Worm (Caenorhabditis elegans) whole organism, mixed stage, embryonic: Measurements from ENCODE around the gene F53C3.3.

Source experiments
- bed-3 ChIP-seq: fragments of 200-800 bp; sonication (Bioruptor generic); optimal IDR thresholded peaks from 3 replicates; lab custom pipeline; 2018; ENCODE audit warnings: mild to moderate bottlenecking, missing genetic modification characterization, moderate library complexity, missing compliant biosample characterization
- elt-3 ChIP-seq: fragments of 150-350 bp; optimal IDR thresholded peaks from 2 replicates; lab custom pipeline; 2014; ENCODE audit warnings: missing biosample characterization, missing genetic modification characterization
- lin-13 ChIP-seq: fragments of 150-350 bp; optimal IDR thresholded peaks from 2 replicates; lab custom pipeline; 2014; ENCODE audit warnings: missing biosample characterization, missing genetic modification characterization
- nhr-12 ChIP-seq: fragments of 150-350 bp; optimal IDR thresholded peaks from 2 replicates; lab custom pipeline; 2014; ENCODE audit warnings: missing biosample characterization, missing genetic modification characterization
- nhr-237 ChIP-seq: fragments of 150-350 bp; optimal IDR thresholded peaks from 2 replicates; lab custom pipeline; 2014; ENCODE audit warnings: missing biosample characterization, missing genetic modification characterization
- nhr-28 ChIP-seq: fragments of 150-350 bp; optimal IDR thresholded peaks from 2 replicates; lab custom pipeline; 2014; ENCODE audit warnings: missing biosample characterization, missing genetic modification characterization
- nhr-76 ChIP-seq: sonication (generic microtip); optimal IDR thresholded peaks from 2 replicates; lab custom pipeline; 2017; ENCODE audit warnings: missing biosample characterization, missing genetic modification characterization
- pha-4 ChIP-seq: fragments of 150-350 bp; optimal IDR thresholded peaks from 2 replicates; lab custom pipeline; 2018; ENCODE audit warnings: missing biosample characterization, missing genetic modification reagents, missing genetic modification characterization
- snpc-4 ChIP-seq: fragments of 150-350 bp; optimal IDR thresholded peaks from 2 replicates; lab custom pipeline; 2014; ENCODE audit warnings: missing biosample characterization, missing genetic modification characterization
- sptf-1 ChIP-seq: sonication (generic microtip); optimal IDR thresholded peaks from 2 replicates; lab custom pipeline; 2017; ENCODE audit warnings: mild to moderate bottlenecking, missing genetic modification characterization, moderate library complexity, missing compliant biosample characterization
- unc-120 ChIP-seq: sonication (generic microtip); optimal IDR thresholded peaks from 2 replicates; lab custom pipeline; 2017; ENCODE audit warnings: missing genetic modification characterization, missing compliant biosample characterization; ENCODE audit not compliant: poor library complexity, severe bottlenecking
- unc-39 ChIP-seq: fragments of 150-350 bp; optimal IDR thresholded peaks from 2 replicates; lab custom pipeline; 2014; ENCODE audit warnings: missing biosample characterization, missing genetic modification characterization
- unc-62 ChIP-seq: fragments of 150-350 bp; optimal IDR thresholded peaks from 2 replicates; lab custom pipeline; 2014; ENCODE audit warnings: missing biosample characterization, missing genetic modification reagents, missing genetic modification characterization

ce11 chrII:3911716-3912115, 9.1 kb downstream of the F53C3.3 start, which contains the start of gene F53C3.1:
- TF ChIP-seq snpc-4 (tag; lab: Kevin White, UChicago), result no peak
- no peak for TF ChIP-seq elt-3 (tag; lab: Kevin White, UChicago)
- TF ChIP-seq unc-120 (tag; lab: Kevin White, UChicago), result no peak
- TF ChIP-seq unc-39 (tag; lab: Kevin White, UChicago), result no peak
- TF ChIP-seq nhr-28 (tag; lab: Kevin White, UChicago), result no peak
- no peak for TF ChIP-seq sptf-1
- TF ChIP-seq bed-3, result no peak
- no peak for TF ChIP-seq nhr-12
- no peak for TF ChIP-seq unc-62 (GFP tag; lab: Kevin White, UChicago)
- no peak for TF ChIP-seq nhr-76 (tag; lab: Kevin White, UChicago)
- no peak for TF ChIP-seq nhr-237 (tag; lab: Kevin White, UChicago)
- no peak for TF ChIP-seq pha-4
- TF ChIP-seq lin-13 (tag; lab: Kevin White, UChicago), result no peak
